Fruit fly (Drosophila melanogaster) Kc167 (cell line): ENCODE data around the gene NTPase.

ENCODE experiments used
- Sin3A ChIP-seq: fragments of >200 bp; optimal IDR thresholded peaks from 2 replicates; lab custom pipeline; 2018; ENCODE audit warnings: missing external identifiers
- psq ChIP-seq: fragments of >200 bp; optimal IDR thresholded peaks from 2 replicates; lab custom pipeline; 2017; ENCODE audit warnings: missing external identifiers
- ttk ChIP-seq: sonication (Bioruptor generic); optimal IDR thresholded peaks from 2 replicates; lab custom pipeline; 2017; ENCODE audit warnings: missing external identifiers

DNA sequence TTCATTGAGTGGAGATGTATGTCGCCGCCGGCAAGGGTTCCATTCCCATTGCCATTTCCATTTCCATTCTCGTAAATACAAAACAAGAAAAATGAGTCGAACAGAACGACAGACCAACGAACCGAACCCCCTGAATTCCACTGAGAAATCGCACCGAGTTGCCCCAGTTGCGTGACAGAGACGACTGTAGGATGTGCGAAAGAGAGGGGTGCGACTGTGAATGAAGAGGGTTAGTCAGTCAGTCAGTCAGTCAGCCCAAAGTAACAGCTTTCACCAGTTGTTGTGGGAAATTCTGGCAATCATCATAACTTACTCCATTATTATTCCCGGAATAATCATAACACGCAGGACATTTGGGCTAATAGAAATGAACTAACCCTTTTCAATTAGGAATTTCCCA, 12.6 kb upstream of the NTPase start:
- no peak for TF ChIP-seq ttk (lab: Kevin White, UChicago)
- no peak for TF ChIP-seq psq
- no peak for TF ChIP-seq Sin3A
